Fruit fly (Drosophila melanogaster) whole organism, embryonic: ENCODE data around the gene Pka-C1.

Source experiments
- Atf-2 ChIP-seq: fragments of 200-800 bp; sonication (Bioruptor generic); optimal IDR thresholded peaks from 2 replicates; lab custom pipeline; 2016; ENCODE audit warnings: missing biosample characterization, missing genetic modification characterization
- CG2712 ChIP-seq: fragments of 200-800 bp; optimal IDR thresholded peaks from 3 replicates; lab custom pipeline; 2019; ENCODE audit warnings: missing biosample characterization, mild to moderate bottlenecking, missing genetic modification characterization, moderate library complexity
- Dbx ChIP-seq: fragments of 200-800 bp; sonication (Bioruptor generic); IDR thresholded peaks from 3 replicates; pipeline ENCODE4 v1.3.6; 2022; ENCODE audit warnings: missing biosample characterization, missing genetic modification characterization
- gsb-n ChIP-seq: fragments of 200-800 bp; sonication (Bioruptor generic); optimal IDR thresholded peaks from 3 replicates; lab custom pipeline; 2018; ENCODE audit warnings: missing biosample characterization, mild to moderate bottlenecking, missing genetic modification characterization

DNA sequence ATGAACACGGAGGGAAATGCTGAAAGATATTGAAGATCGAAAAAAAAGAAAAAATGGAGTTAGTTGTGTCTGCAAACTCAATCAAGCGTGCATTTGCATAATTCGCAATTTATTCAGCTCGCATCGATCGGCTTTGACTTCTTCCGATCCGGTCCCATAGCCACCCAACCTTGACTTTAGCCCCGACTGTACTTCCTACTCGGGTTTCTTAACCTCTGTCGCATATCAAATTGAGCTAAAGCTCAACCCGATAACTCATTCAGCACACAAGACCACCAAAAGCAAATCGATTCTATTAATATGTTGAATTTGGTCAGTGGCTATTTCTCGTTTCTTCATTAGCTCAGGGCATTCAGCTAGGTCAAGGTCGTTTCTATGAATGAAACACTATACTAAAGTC lies 13.9 kb downstream of the Pka-C1 start:
- TF ChIP-seq Dbx (GFP tag; lab: Robert Waterston, UW) (no peak), Atf-2 (GFP tag; lab: Kevin White, UChicago) (no peak), gsb-n (tag; lab: Kevin White, UChicago) (no peak), CG2712 (tag; lab: Kevin White, UChicago) (no peak)
